Worm (Caenorhabditis elegans) whole organism, L4/young adult: ENCODE data around the gene npp-5.

Experiments
- W03F9.2 ChIP-seq: fragments of 150-350 bp; optimal IDR thresholded peaks from 2 replicates; lab custom pipeline; 2014; ENCODE audit warnings: missing biosample characterization, missing genetic modification characterization
- dao-5 ChIP-seq: sonication (generic microtip); optimal IDR thresholded peaks from 2 replicates; lab custom pipeline; 2016; ENCODE audit warnings: missing genotype, missing genetic modification characterization, moderate library complexity, missing compliant biosample characterization
- him-1 ChIP-seq: sonication (generic microtip); optimal IDR thresholded peaks from 2 replicates; lab custom pipeline; 2016; ENCODE audit warnings: missing genotype, missing genetic modification reagents, missing genetic modification characterization, missing compliant biosample characterization

DNA sequence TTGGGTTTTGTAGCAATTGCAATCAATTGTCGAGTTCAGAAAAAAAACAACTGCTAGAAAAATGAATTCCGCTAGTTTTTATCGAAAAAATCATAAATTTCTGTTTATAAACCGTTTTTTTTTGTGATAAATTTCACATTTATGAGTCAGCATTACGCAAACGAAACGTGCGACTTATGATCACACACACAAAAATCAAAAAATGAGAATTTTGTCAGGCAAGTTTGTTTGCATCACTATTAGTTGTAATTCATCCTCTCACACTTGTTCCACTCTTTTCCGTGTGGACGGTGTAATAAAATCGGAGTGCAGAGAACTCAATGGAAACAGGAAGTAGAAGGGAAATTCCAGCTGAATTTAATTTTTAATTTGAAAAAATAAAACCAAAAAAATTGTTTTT, 22.2 kb downstream of the npp-5 start, which contains the start of gene pcs-1:
- no peak for TF ChIP-seq W03F9.2
- no peak for TF ChIP-seq him-1 (tag; lab: Kevin White, UChicago)
- no peak for TF ChIP-seq dao-5
